Worm (Caenorhabditis elegans): Measurements from ENCODE around the gene mab-7.

mab-7 gene

ce11 chrX:876935-877334 lies 20.9 kb downstream of the mab-7 start, which contains the start of gene ZC13.1 (continued):
- peak; percentile 72 for TF ChIP-seq rnt-1 (tag; optimal IDR thresholded peaks at IDR 0.05)
- TF ChIP-seq nhr-47 (tag; optimal IDR thresholded peaks at IDR 0.05), result peak; percentile 64
- peak; percentile 86 for TF ChIP-seq mep-1 (tag; optimal IDR thresholded peaks at IDR 0.05)
- TF ChIP-seq blmp-1 (tag; optimal IDR thresholded peaks at IDR 0.05), result peak; percentile 97
- TF ChIP-seq mdl-1 (tag; optimal IDR thresholded peaks at IDR 0.05), result peak in 1 of 2 experiments; percentile 51
- no peak for TF ChIP-seq fkh-4 (tag; optimal IDR thresholded peaks at IDR 0.05; ENCODE audit: borderline replicate concordance)
- peak; percentile 63 for TF ChIP-seq nhr-71 (tag; optimal IDR thresholded peaks at IDR 0.05)
- no peak for TF ChIP-seq ets-5 (GFP tag; IDR thresholded peaks at IDR 0.05)
- peak; percentile 12 for TF ChIP-seq unc-86 (tag; optimal IDR thresholded peaks at IDR 0.05)

- no peak for TF ChIP-seq nhr-28 (tag; optimal IDR thresholded peaks at IDR 0.05)
- TF ChIP-seq ceh-82 (tag; optimal IDR thresholded peaks at IDR 0.05), result no peak
- no peak for TF ChIP-seq swsn-7 (tag; optimal IDR thresholded peaks at IDR 0.05)
- no peak for TF ChIP-seq C34B4.2 (tag; optimal IDR thresholded peaks at IDR 0.05)
- no peak for TF ChIP-seq mep-1 (tag; optimal IDR thresholded peaks at IDR 0.05)
- no peak for TF ChIP-seq egl-13 (tag; optimal IDR thresholded peaks at IDR 0.05)
- no peak for TF ChIP-seq fkh-10 (GFP tag; optimal IDR thresholded peaks at IDR 0.05)
- TF ChIP-seq lsy-2 (tag; optimal IDR thresholded peaks at IDR 0.05), result no peak
- no peak for TF ChIP-seq xbp-1 (tag; optimal IDR thresholded peaks at IDR 0.05)
- TF ChIP-seq fkh-8 (tag; optimal IDR thresholded peaks at IDR 0.05), result no peak
- no peak for TF ChIP-seq blmp-1 (tag; optimal IDR thresholded peaks at IDR 0.05)
- no peak for TF ChIP-seq nhr-77 (tag; optimal IDR thresholded peaks at IDR 0.05)
- TF ChIP-seq nhr-71 (tag; optimal IDR thresholded peaks at IDR 0.05), result no peak
- TF ChIP-seq nhr-84 (tag; optimal IDR thresholded peaks at IDR 0.05), result no peak
- TF ChIP-seq Y116A8C.19 (tag; optimal IDR thresholded peaks at IDR 0.05; ENCODE audit: borderline replicate concordance), result no peak
- TF ChIP-seq lin-15B (tag; optimal IDR thresholded peaks at IDR 0.05), result no peak
- TF ChIP-seq pax-3 (tag; optimal IDR thresholded peaks at IDR 0.05), result no peak
- no peak for TF ChIP-seq ztf-11 (tag; optimal IDR thresholded peaks at IDR 0.05)
- no peak for TF ChIP-seq skn-1 (tag; optimal IDR thresholded peaks at IDR 0.05)
Observed at ce11 chrX:873634-874033, 24.2 kb downstream of the mab-7 start.

ce11 chrX:871957-872715 lies 25.7 kb downstream of the mab-7 start, which contains the start of gene F56F10.1:
Gene F56F10.1, plus strand, starts transcription at chrX:872603.
- no peak for TF ChIP-seq nhr-71 (tag; optimal IDR thresholded peaks at IDR 0.05)
- TF ChIP-seq elt-2 (tag; optimal IDR thresholded peaks at IDR 0.05), result peak; percentile 1

ce11 chrX:871020-871419 lies 26.8 kb downstream of the mab-7 start, which contains the start of gene lgl-1:
Gene lgl-1, minus strand, starts transcription at chrX:871089.
- TF ChIP-seq mep-1 (tag; optimal IDR thresholded peaks at IDR 0.05) (peak; percentile 40), zip-4 (GFP tag; optimal IDR thresholded peaks at IDR 0.05) (peak; percentile 29), ces-1 (GFP tag; optimal IDR thresholded peaks at IDR 0.05) (no peak), nhr-12 (tag; optimal IDR thresholded peaks at IDR 0.05) (no peak), jun-1 (tag; optimal IDR thresholded peaks at IDR 0.05) (peak; percentile 64), C34B4.2 (tag; optimal IDR thresholded peaks at IDR 0.05) (no peak), zag-1 (tag; optimal IDR thresholded peaks at IDR 0.05) (no peak), tlp-1 (tag; optimal IDR thresholded peaks at IDR 0.05) (no peak), mdl-1 (tag; optimal IDR thresholded peaks at IDR 0.05) (no peak), snu-23 (GFP tag; optimal IDR thresholded peaks at IDR 0.05) (peak; percentile 45), ztf-11 (tag; optimal IDR thresholded peaks at IDR 0.05) (no peak), rnt-1 (tag; optimal IDR thresholded peaks at IDR 0.05) (peak; percentile 5), xbp-1 (tag; optimal IDR thresholded peaks at IDR 0.05) (no peak), efl-1 (optimal IDR thresholded peaks at IDR 0.05) (peak; percentile 16 to 45), efl-1 (GFP tag; optimal IDR thresholded peaks at IDR 0.05 in 1 of 2) (no peak), isw-1 (GFP tag; IDR thresholded peaks at IDR 0.05) (0 out of 2 replicates have a peak, but pooled peaks have one; percentile 6), sptf-1 (tag; optimal IDR thresholded peaks at IDR 0.05) (no peak), sup-37 (GFP tag; optimal IDR thresholded peaks at IDR 0.05) (no peak), C16A3.4 (tag; optimal IDR thresholded peaks at IDR 0.05) (no peak), fkh-10 (GFP tag; optimal IDR thresholded peaks at IDR 0.05) (no peak), fos-1 (tag; optimal IDR thresholded peaks at IDR 0.05) (peak; percentile 22), lin-14 (GFP tag; optimal IDR thresholded peaks at IDR 0.05) (peak; percentile 86), grh-1 (GFP tag; IDR thresholded peaks at IDR 0.05) (no peak), aha-1 (tag; optimal IDR thresholded peaks at IDR 0.05) (no peak), snpc-4 (tag; optimal IDR thresholded peaks at IDR 0.05) (no peak), unc-130 (tag; optimal IDR thresholded peaks at IDR 0.05) (no peak), aly-2 (tag; optimal IDR thresholded peaks at IDR 0.05) (no peak), nhr-11 (tag; optimal IDR thresholded peaks at IDR 0.05) (no peak), Y116A8C.19 (tag; optimal IDR thresholded peaks at IDR 0.05; ENCODE audit: borderline replicate concordance) (no peak)

Data from whole organism, L1 larva.